Worm (Caenorhabditis elegans) whole organism, L1 larva: ENCODE data around the gene sek-6.

Experiments
- C04F5.9 ChIP-seq: sonication (generic microtip); optimal IDR thresholded peaks from 2 replicates; lab custom pipeline; 2016; ENCODE audit warnings: missing genetic modification characterization, missing compliant biosample characterization
- blmp-1 ChIP-seq: fragments of 150-350 bp; optimal IDR thresholded peaks from 2 replicates; lab custom pipeline; 2014; ENCODE audit warnings: missing biosample characterization, missing genetic modification characterization
- elt-3 ChIP-seq, 6 experiments: fragments of 150-350 bp in 1 of 6; sonication (generic microtip); optimal IDR thresholded peaks; 2 replicates each; lab custom pipeline; 2017 to 2018; ENCODE audit warnings: missing biosample characterization in 6 of 6, missing genetic modification characterization in 6 of 6, inconsistent platforms in 1 of 6
- skn-1 ChIP-seq: fragments of 150-350 bp; optimal IDR thresholded peaks from 2 replicates; lab custom pipeline; 2014; ENCODE audit warnings: missing biosample characterization, missing genetic modification characterization
- snu-23 ChIP-seq: sonication (generic microtip); optimal IDR thresholded peaks from 2 replicates; lab custom pipeline; 2016; ENCODE audit warnings: missing genetic modification characterization, missing compliant biosample characterization
- zag-1 ChIP-seq: fragments of 150-350 bp; optimal IDR thresholded peaks from 2 replicates; lab custom pipeline; 2014; ENCODE audit warnings: missing biosample characterization, missing genetic modification characterization
- ztf-4 ChIP-seq: fragments of 150-350 bp; optimal IDR thresholded peaks from 2 replicates; lab custom pipeline; 2014; ENCODE audit warnings: missing biosample characterization, missing genetic modification characterization

DNA sequence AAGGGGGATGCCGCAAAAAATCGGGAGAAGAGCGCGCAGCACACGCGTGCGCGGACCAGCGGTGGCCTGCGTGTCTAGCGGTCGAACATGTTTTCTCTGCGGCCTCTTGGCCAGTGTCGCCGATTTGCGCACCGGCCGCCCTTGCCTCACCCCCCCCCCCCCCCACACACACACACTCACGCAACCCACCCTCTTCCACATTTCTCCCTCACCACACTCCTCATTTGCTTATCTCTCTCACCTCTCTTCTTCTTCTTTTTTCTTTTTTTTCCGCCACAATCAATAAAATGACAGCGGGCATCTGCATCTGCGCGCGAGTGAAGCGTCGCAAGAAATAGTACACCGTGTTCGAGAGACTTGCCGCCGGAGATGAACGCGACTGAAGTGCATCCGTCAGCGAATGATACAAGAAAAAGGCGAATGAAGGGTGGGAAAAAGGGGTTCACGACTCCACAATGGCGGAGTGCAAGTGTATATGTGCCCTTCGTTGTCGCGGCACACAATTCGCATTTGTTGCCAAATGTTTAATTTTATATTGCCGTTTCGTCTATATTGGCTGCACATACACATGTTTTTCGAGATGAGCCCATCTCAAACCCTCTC, 31.2 kb upstream of the sek-6 start:
- TF ChIP-seq C04F5.9 (tag; lab: Kevin White, UChicago) (no peak), skn-1 (tag; lab: Kevin White, UChicago) (peak; percentile 39), ztf-4 (tag; lab: Kevin White, UChicago) (peak; percentile 67), blmp-1 (peak; percentile 58), snu-23 (GFP tag; lab: Kevin White, UChicago) (peak; percentile 74), zag-1 (no peak), elt-3 (tag; optimal IDR thresholded peaks at IDR 0.05; lab: Kevin White, UChicago) (peak in 2 of 6 experiments; percentile 35 to 51)
